Fruit fly (Drosophila melanogaster): Measurements from ENCODE around the gene CG43082.

The CG43082 gene

DNA sequence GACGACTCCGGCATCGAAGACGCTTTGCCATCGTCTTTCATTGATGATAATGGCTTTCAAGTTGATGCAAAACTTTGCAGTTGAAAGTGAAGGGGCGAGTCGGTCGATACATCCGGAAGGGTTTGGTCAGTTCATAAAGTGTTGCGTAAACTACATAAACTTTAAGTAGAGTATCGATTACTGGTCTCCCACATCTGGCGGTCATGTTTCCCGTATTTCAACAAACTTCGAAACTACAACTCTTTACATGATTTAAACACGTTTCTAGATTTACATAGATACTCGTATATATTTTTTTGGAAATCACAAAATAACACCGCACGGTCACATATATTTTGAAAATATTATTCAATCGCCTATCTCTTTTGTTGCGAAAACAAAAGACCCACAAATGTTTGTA lies 26.1 kb downstream of the CG43082 start, which contains the start of gene CG34452:
Gene CG34452 (minus strand): TSS at position 101 of the 400 bp plus-strand sequence.
- TF ChIP-seq tj (GFP tag; optimal IDR thresholded peaks at IDR 0.05): no peak
- TF ChIP-seq ovo (GFP tag; optimal IDR thresholded peaks at IDR 0.05): no peak
- no peak for TF ChIP-seq bab1 (GFP tag; optimal IDR thresholded peaks at IDR 0.05)
- TF ChIP-seq kay (GFP tag; ENCODE audit: borderline replicate concordance): no peak
- TF ChIP-seq CG7045 (GFP tag; optimal IDR thresholded peaks at IDR 0.05): no peak
- no peak for TF ChIP-seq cic (GFP tag; optimal IDR thresholded peaks at IDR 0.05)
- no peak for TF ChIP-seq CG7101 (tag; optimal IDR thresholded peaks at IDR 0.05)
- TF ChIP-seq cnc (optimal IDR thresholded peaks at IDR 0.05): no peak
- TF ChIP-seq Mnt (GFP tag; optimal IDR thresholded peaks at IDR 0.05): no peak
- no peak for TF ChIP-seq CG11617 (GFP tag; optimal IDR thresholded peaks at IDR 0.05)
- TF ChIP-seq CG12768 (GFP tag; optimal IDR thresholded peaks at IDR 0.05): no peak

dm6 chr3L:15689518-15689917 lies 27.9 kb downstream of the CG43082 start:
- TF ChIP-seq kay (GFP tag; ENCODE audit: borderline replicate concordance): no peak
- TF ChIP-seq cic (GFP tag; optimal IDR thresholded peaks at IDR 0.05): no peak
- TF ChIP-seq CG14711 (tag; optimal IDR thresholded peaks at IDR 0.05): no peak

- TF ChIP-seq tj (GFP tag; optimal IDR thresholded peaks at IDR 0.05): no peak
- TF ChIP-seq CG33017 (tag; optimal IDR thresholded peaks at IDR 0.05): no peak
- no peak for TF ChIP-seq CG12768 (GFP tag; optimal IDR thresholded peaks at IDR 0.05)
- no peak for TF ChIP-seq CG14711 (tag; optimal IDR thresholded peaks at IDR 0.05)
- no peak for TF ChIP-seq kay (GFP tag; ENCODE audit: borderline replicate concordance)
- TF ChIP-seq Mnt (GFP tag; optimal IDR thresholded peaks at IDR 0.05): no peak
Measured at dm6 chr3L:15690711-15691591, 29.3 kb downstream of the CG43082 start.

DNA sequence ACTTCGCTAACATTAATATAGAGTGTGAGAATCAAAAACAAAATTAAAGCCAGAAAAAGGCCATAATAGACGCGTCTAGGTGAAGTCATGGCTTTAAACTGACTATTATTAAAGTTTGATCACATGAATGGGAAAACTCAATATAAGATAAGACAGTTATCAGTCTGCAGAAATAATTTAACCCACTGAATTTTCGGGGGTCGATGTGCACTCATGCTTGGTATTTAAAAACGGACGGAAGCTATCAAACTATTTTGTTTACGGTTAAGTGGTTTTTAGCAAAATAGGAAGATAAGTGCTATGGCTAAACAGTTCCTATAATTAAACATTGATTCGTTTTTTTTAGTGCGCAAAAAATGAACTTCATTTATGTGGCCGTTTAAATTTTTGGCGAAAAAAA lies 30.3 kb downstream of the CG43082 start, which contains the start of gene CG34451:
Gene CG34451 (minus strand): TSS at position 101 of the 400 bp plus-strand sequence.
- TF ChIP-seq tj (GFP tag; optimal IDR thresholded peaks at IDR 0.05): no peak
- TF ChIP-seq CG1620 (GFP tag; optimal IDR thresholded peaks at IDR 0.05): no peak
- TF ChIP-seq Mnt (GFP tag; optimal IDR thresholded peaks at IDR 0.05): no peak
- no peak for TF ChIP-seq kay (GFP tag; ENCODE audit: borderline replicate concordance)
- no peak for TF ChIP-seq cic (GFP tag; optimal IDR thresholded peaks at IDR 0.05)
- no peak for TF ChIP-seq CG12768 (GFP tag; optimal IDR thresholded peaks at IDR 0.05)
- no peak for TF ChIP-seq CG14711 (tag; optimal IDR thresholded peaks at IDR 0.05)
- TF ChIP-seq CG33017 (tag; optimal IDR thresholded peaks at IDR 0.05): no peak
- no peak for TF ChIP-seq CG7045 (GFP tag; optimal IDR thresholded peaks at IDR 0.05)
- no peak for TF ChIP-seq bab1 (GFP tag; optimal IDR thresholded peaks at IDR 0.05)
- TF ChIP-seq Hr96 (GFP tag; optimal IDR thresholded peaks at IDR 0.05): no peak
- TF ChIP-seq Clk (GFP tag; optimal IDR thresholded peaks at IDR 0.05): no peak
- no peak for TF ChIP-seq cnc (optimal IDR thresholded peaks at IDR 0.05)
- no peak for TF ChIP-seq CG11617 (GFP tag; optimal IDR thresholded peaks at IDR 0.05)
- TF ChIP-seq Crg-1 (GFP tag; optimal IDR thresholded peaks at IDR 0.05): no peak

dm6 chr3L:15692388-15692787 lies 30.7 kb downstream of the CG43082 start:
- TF ChIP-seq CG7045 (GFP tag; optimal IDR thresholded peaks at IDR 0.05) (no peak), pad (GFP tag; optimal IDR thresholded peaks at IDR 0.05) (no peak), cnc (optimal IDR thresholded peaks at IDR 0.05) (no peak), ovo (GFP tag; optimal IDR thresholded peaks at IDR 0.05) (no peak), CG14711 (tag; optimal IDR thresholded peaks at IDR 0.05) (no peak), Hr96 (GFP tag; optimal IDR thresholded peaks at IDR 0.05) (no peak), cic (GFP tag; optimal IDR thresholded peaks at IDR 0.05) (no peak), CG12768 (GFP tag; optimal IDR thresholded peaks at IDR 0.05) (no peak), bab1 (GFP tag; optimal IDR thresholded peaks at IDR 0.05) (no peak), kay (GFP tag; ENCODE audit: borderline replicate concordance) (no peak), CG11617 (GFP tag; optimal IDR thresholded peaks at IDR 0.05) (no peak), tj (GFP tag; optimal IDR thresholded peaks at IDR 0.05) (no peak), CG1620 (GFP tag; optimal IDR thresholded peaks at IDR 0.05) (no peak), Mnt (GFP tag; optimal IDR thresholded peaks at IDR 0.05) (no peak)

DNA sequence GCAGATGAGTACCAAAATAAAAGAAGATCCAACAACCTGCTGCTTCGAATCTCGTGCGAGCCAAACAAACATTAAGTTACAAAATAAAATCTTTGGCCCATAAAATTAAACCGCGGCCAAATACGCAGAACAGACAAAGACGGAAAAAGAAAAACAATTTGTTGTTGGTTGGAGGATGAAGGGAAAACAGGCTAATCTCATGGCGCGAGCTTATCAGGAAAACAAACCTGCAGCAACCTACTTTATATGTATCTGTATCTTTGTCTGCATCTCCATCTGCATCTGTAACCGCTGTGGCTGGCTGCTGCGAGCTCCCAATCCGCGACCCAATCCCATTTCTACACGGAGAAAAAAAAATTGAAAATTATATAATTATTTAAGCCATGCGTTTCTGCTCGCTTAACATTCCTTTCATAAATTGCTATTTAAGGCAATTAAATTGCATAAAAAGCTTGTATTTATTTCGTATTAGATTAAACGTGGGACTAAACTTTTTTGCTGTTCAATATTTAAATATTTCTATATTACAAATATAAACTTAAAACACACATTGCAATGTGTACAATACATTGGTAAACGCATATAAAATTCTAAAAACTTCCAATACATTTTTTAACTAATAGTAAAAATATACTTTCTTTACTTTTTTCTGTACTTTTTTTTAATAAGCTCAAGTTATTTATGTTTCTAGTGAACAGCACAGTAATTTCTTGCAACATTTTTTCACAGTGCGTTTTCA lies 31.3 kb downstream of the CG43082 start:
- TF ChIP-seq CG7045 (GFP tag; optimal IDR thresholded peaks at IDR 0.05) (no peak), CG33017 (tag; optimal IDR thresholded peaks at IDR 0.05) (no peak), cic (GFP tag; optimal IDR thresholded peaks at IDR 0.05) (no peak), toe (GFP tag; optimal IDR thresholded peaks at IDR 0.05) (no peak), CG1620 (GFP tag; optimal IDR thresholded peaks at IDR 0.05) (no peak), CG7101 (tag; optimal IDR thresholded peaks at IDR 0.05) (no peak)

DNA sequence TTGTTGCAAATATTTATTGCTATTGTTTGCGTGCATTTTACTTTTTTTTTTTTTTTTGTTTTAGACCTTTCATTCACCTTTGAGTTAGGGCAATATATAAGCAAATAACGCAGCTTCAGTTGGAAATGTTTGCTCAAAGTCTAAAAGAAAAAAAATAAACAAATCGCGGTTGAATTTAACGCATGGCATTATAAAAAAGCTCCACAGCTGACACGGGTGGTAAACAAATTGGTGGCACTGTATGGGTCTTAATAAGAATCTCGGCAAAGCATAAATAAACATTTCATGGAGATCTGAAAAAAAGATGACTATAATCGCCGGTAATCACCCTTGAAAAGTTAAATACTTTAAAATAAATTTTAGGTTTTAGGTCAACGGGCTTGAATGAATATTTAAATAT lies 32.7 kb downstream of the CG43082 start:
- TF ChIP-seq Clk (GFP tag; optimal IDR thresholded peaks at IDR 0.05): no peak
- TF ChIP-seq CG7101 (tag; optimal IDR thresholded peaks at IDR 0.05): peak; percentile 4

Measured in whole organism, adult.